Fruit fly (Drosophila melanogaster): ENCODE data around the gene Rop.

DNA sequence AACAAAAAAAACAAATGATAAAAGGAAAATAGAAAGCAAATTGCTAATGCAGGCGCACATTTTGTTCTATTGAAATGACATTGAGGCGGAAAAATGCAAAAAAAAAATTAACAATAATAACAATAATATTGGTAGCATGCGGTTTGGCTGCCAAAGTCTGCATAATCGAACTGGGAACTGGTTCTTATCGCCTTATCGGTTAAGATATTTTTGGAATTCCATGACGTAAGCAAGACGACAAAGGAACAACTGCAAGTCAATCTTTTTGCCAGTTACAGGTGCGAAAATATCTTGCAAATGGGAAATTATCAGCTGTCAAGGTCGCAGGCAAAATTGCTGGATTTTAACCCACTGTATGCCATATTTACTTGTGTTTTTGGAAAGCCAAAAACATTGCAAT is 6.2 kb downstream of the Rop start:
- TF ChIP-seq ovo (GFP tag; optimal IDR thresholded peaks at IDR 0.05): no peak
- no peak for TF ChIP-seq toe (GFP tag; optimal IDR thresholded peaks at IDR 0.05)
- TF ChIP-seq CG7101 (tag; optimal IDR thresholded peaks at IDR 0.05): no peak
- TF ChIP-seq kay (GFP tag; ENCODE audit: borderline replicate concordance): no peak
- TF ChIP-seq Clk (GFP tag; optimal IDR thresholded peaks at IDR 0.05): no peak
- no peak for TF ChIP-seq CG33017 (tag; optimal IDR thresholded peaks at IDR 0.05)
- no peak for TF ChIP-seq tj (GFP tag; optimal IDR thresholded peaks at IDR 0.05)
- no peak for TF ChIP-seq Crg-1 (GFP tag; optimal IDR thresholded peaks at IDR 0.05)
- no peak for TF ChIP-seq bab1 (GFP tag; optimal IDR thresholded peaks at IDR 0.05)
- TF ChIP-seq CG14711 (tag; optimal IDR thresholded peaks at IDR 0.05): no peak
- TF ChIP-seq Hr96 (GFP tag; optimal IDR thresholded peaks at IDR 0.05): no peak
- no peak for TF ChIP-seq CG11617 (GFP tag; optimal IDR thresholded peaks at IDR 0.05)
- TF ChIP-seq CG7045 (GFP tag; optimal IDR thresholded peaks at IDR 0.05): no peak

Data from whole organism, adult.